Worm (Caenorhabditis elegans) whole organism, dauer: ENCODE data around the gene F08G12.1.

Experiments
- unc-62 ChIP-seq: sonication (generic microtip); optimal IDR thresholded peaks from 2 replicates; lab custom pipeline; 2017; ENCODE audit warnings: missing biosample characterization, missing genetic modification reagents, missing genetic modification characterization

F08G12.1 gene

ce11 chrX:11257071-11257470, 48.6 kb downstream of the F08G12.1 start, which contains the start of gene C03A3.1:
C03A3.1 (plus strand) TSS chrX:11257361.
- TF ChIP-seq unc-62: no peak

- no peak for TF ChIP-seq unc-62
These were observed 53.2 kb downstream of the F08G12.1 start for ce11 chrX:11252429-11252828.
